Worm (Caenorhabditis elegans): ENCODE data around the gene Y105C5A.10.
"Not testable (repeated sequence)": the region's sequence is repeated elsewhere in the genome, so short reads cannot be mapped to it uniquely, and the experiment has no call there.

Y105C5A.10 gene

ce11 chrIV:15635462-15635861 is at the start of gene Y105C5A.10:
Gene Y105C5A.10 (plus strand): TSS chrIV:15635762.
- not testable (repeated sequence) for TF ChIP-seq dao-5, W03F9.2, him-1 (tag; optimal IDR thresholded peaks at IDR 0.05)

- TF ChIP-seq W03F9.2 (tag; optimal IDR thresholded peaks at IDR 0.05): no peak
- TF ChIP-seq him-1 (tag; optimal IDR thresholded peaks at IDR 0.05): no peak
- no peak for TF ChIP-seq dao-5 (tag; optimal IDR thresholded peaks at IDR 0.05)
Measured at ce11 chrIV:15588879-15589278, 46.7 kb upstream of the Y105C5A.10 start.

ce11 chrIV:15590397-15590796 is 45.2 kb upstream of the Y105C5A.10 start, which contains the start of gene abu-5:
Gene abu-5 (plus strand): TSS chrIV:15590697.
- not testable (repeated sequence) for TF ChIP-seq W03F9.2, him-1, dao-5 (tag; optimal IDR thresholded peaks at IDR 0.05)

ce11 chrIV:15591975-15592374 is 43.6 kb upstream of the Y105C5A.10 start:
- TF ChIP-seq him-1 (tag; optimal IDR thresholded peaks at IDR 0.05) (no peak), W03F9.2 (tag; optimal IDR thresholded peaks at IDR 0.05) (no peak), dao-5 (tag; optimal IDR thresholded peaks at IDR 0.05) (no peak)

ce11 chrIV:15593078-15593477 is 42.5 kb upstream of the Y105C5A.10 start:
- no peak for TF ChIP-seq him-1 (tag; optimal IDR thresholded peaks at IDR 0.05)
- TF ChIP-seq dao-5 (tag; optimal IDR thresholded peaks at IDR 0.05): no peak
- TF ChIP-seq W03F9.2 (tag; optimal IDR thresholded peaks at IDR 0.05): no peak

ce11 chrIV:15594935-15595620 is 40.5 kb upstream of the Y105C5A.10 start, which contains the start of the genes pqn-78 and pqn-79:
Gene pqn-78 (minus strand): TSS chrIV:15595035.
Gene pqn-79 (plus strand): TSS chrIV:15595570.
- not testable (repeated sequence) for TF ChIP-seq him-1, dao-5, W03F9.2 (tag; optimal IDR thresholded peaks at IDR 0.05)

ce11 chrIV:15604194-15604593 is 31.4 kb upstream of the Y105C5A.10 start:
- TF ChIP-seq him-1 (tag; optimal IDR thresholded peaks at IDR 0.05): no peak
- TF ChIP-seq dao-5 (tag; optimal IDR thresholded peaks at IDR 0.05): no peak
- TF ChIP-seq W03F9.2 (tag; optimal IDR thresholded peaks at IDR 0.05): peak; percentile 25

ce11 chrIV:15606396-15606795 is 29.2 kb upstream of the Y105C5A.10 start:
- TF ChIP-seq W03F9.2 (tag; optimal IDR thresholded peaks at IDR 0.05) (no peak), him-1 (tag; optimal IDR thresholded peaks at IDR 0.05) (no peak), dao-5 (tag; optimal IDR thresholded peaks at IDR 0.05) (no peak)

ce11 chrIV:15613141-15613540 is 22.4 kb upstream of the Y105C5A.10 start:
- TF ChIP-seq dao-5 (tag; optimal IDR thresholded peaks at IDR 0.05): no peak
- TF ChIP-seq W03F9.2 (tag; optimal IDR thresholded peaks at IDR 0.05): no peak
- TF ChIP-seq him-1 (tag; optimal IDR thresholded peaks at IDR 0.05): no peak

ce11 chrIV:15616971-15617370 is 18.6 kb upstream of the Y105C5A.10 start, which contains the start of gene Y105C5A.8:
Gene Y105C5A.8 (minus strand): TSS chrIV:15617071.
- no peak for TF ChIP-seq him-1 (tag; optimal IDR thresholded peaks at IDR 0.05)
- TF ChIP-seq dao-5 (tag; optimal IDR thresholded peaks at IDR 0.05): no peak
- TF ChIP-seq W03F9.2 (tag; optimal IDR thresholded peaks at IDR 0.05): no peak

ce11 chrIV:15617667-15618066 is 17.9 kb upstream of the Y105C5A.10 start:
- TF ChIP-seq W03F9.2 (tag; optimal IDR thresholded peaks at IDR 0.05) (no peak), him-1 (tag; optimal IDR thresholded peaks at IDR 0.05) (no peak), dao-5 (tag; optimal IDR thresholded peaks at IDR 0.05) (no peak)

- TF ChIP-seq dao-5 (tag; optimal IDR thresholded peaks at IDR 0.05) (no peak), W03F9.2 (tag; optimal IDR thresholded peaks at IDR 0.05) (no peak), him-1 (tag; optimal IDR thresholded peaks at IDR 0.05) (no peak)
Measured at ce11 chrIV:15631217-15631616, 4.3 kb upstream of the Y105C5A.10 start, which contains the start of gene Y105C5A.9. Gene Y105C5A.9 (plus strand): TSS chrIV:15631517.

- not testable (repeated sequence) for TF ChIP-seq dao-5, him-1, W03F9.2 (tag; optimal IDR thresholded peaks at IDR 0.05)
Measured at ce11 chrIV:15634240-15634789, 1.2 kb upstream of the Y105C5A.10 start, which contains the start of gene Y105C5A.1274. Gene Y105C5A.1274 (plus strand): TSS chrIV:15634739.

- TF ChIP-seq dao-5 (tag; optimal IDR thresholded peaks at IDR 0.05) (no peak), W03F9.2 (tag; optimal IDR thresholded peaks at IDR 0.05) (no peak), him-1 (tag; optimal IDR thresholded peaks at IDR 0.05) (no peak)
Measured at ce11 chrIV:15639223-15639622, 3.7 kb downstream of the Y105C5A.10 start.

Measured in whole organism, L4/young adult.